Worm (Caenorhabditis elegans) whole organism, early embryonic: ENCODE results near the gene F16G10.5.

ENCODE experiments used
- B0310.2 ChIP-seq: sonication (generic microtip); optimal IDR thresholded peaks from 2 replicates; lab custom pipeline; 2016; ENCODE audit warnings: mild to moderate bottlenecking, missing genetic modification characterization, missing compliant biosample characterization
- F13C5.2 ChIP-seq: sonication (generic microtip); optimal IDR thresholded peaks from 2 replicates; lab custom pipeline; 2017; ENCODE audit warnings: mild to moderate bottlenecking, missing genetic modification characterization, inconsistent platforms, missing compliant biosample characterization
- aly-1 ChIP-seq: sonication (generic microtip); optimal IDR thresholded peaks from 2 replicates; lab custom pipeline; 2016; ENCODE audit warnings: missing genetic modification characterization, missing compliant biosample characterization
- ama-1 ChIP-seq: fragments of 150-350 bp; optimal IDR thresholded peaks from 2 replicates; lab custom pipeline; 2014
- ceh-13 ChIP-seq: fragments of 200-800 bp; sonication (Bioruptor generic); optimal IDR thresholded peaks from 2 replicates; lab custom pipeline; 2018; ENCODE audit warnings: mild to moderate bottlenecking, missing genetic modification characterization, missing compliant biosample characterization
- ceh-36 ChIP-seq: sonication (generic microtip); optimal IDR thresholded peaks from 2 replicates; lab custom pipeline; 2016; ENCODE audit warnings: missing genetic modification characterization, inconsistent platforms, missing compliant biosample characterization
- ets-7 ChIP-seq: sonication (generic microtip); optimal IDR thresholded peaks from 2 replicates; lab custom pipeline; 2016; ENCODE audit warnings: missing genotype, missing genetic modification characterization, missing compliant biosample characterization
- flt-1 ChIP-seq: fragments of 200-800 bp; sonication (Bioruptor generic); IDR thresholded peaks from 2 replicates; pipeline ENCODE4 v1.3.6; 2022; ENCODE audit warnings: missing genetic modification characterization, missing compliant biosample characterization
- hmbx-1 ChIP-seq: sonication (generic microtip); optimal IDR thresholded peaks from 2 replicates; lab custom pipeline; 2016; ENCODE audit warnings: mild to moderate bottlenecking, missing genetic modification characterization, missing compliant biosample characterization
- hmg-4 ChIP-seq: fragments of 200-800 bp; sonication (Bioruptor generic); optimal IDR thresholded peaks from 2 replicates; lab custom pipeline; 2018; ENCODE audit warnings: mild to moderate bottlenecking, missing genetic modification characterization, missing compliant biosample characterization
- hnd-1 ChIP-seq: sonication (generic microtip); optimal IDR thresholded peaks from 2 replicates; lab custom pipeline; 2016; ENCODE audit warnings: missing genetic modification characterization, missing compliant biosample characterization
- pes-1 ChIP-seq: fragments of 200-800 bp; sonication (Bioruptor generic); IDR thresholded peaks from 2 replicates; pipeline ENCODE4 v1.3.6; 2022; ENCODE audit warnings: missing genetic modification reagents, missing genetic modification characterization, missing compliant biosample characterization
- scrt-1 ChIP-seq: fragments of 200-800 bp; sonication (Bioruptor generic); IDR thresholded peaks from 2 replicates; pipeline ENCODE4 v1.3.6; 2022; ENCODE audit warnings: missing genetic modification characterization, missing compliant biosample characterization
- sea-1 ChIP-seq: fragments of 200-800 bp; sonication (Bioruptor generic); conservative IDR thresholded peaks from 2 replicates; pipeline ENCODE4 v1.3.6; 2022; ENCODE audit warnings: missing genetic modification characterization, missing compliant biosample characterization
- tbx-11 ChIP-seq: fragments of 200-800 bp; sonication (Bioruptor generic); IDR thresholded peaks from 2 replicates; pipeline ENCODE4 v1.3.6; 2022; ENCODE audit warnings: missing genetic modification characterization, missing compliant biosample characterization
- tbx-37 ChIP-seq: fragments of 200-800 bp; sonication (Bioruptor generic); conservative IDR thresholded peaks from 2 replicates; pipeline ENCODE4 v1.3.6; 2022; ENCODE audit warnings: missing genetic modification reagents, missing genetic modification characterization, missing compliant biosample characterization
- tra-4 ChIP-seq: sonication (generic microtip); optimal IDR thresholded peaks from 2 replicates; lab custom pipeline; 2017; ENCODE audit warnings: missing genetic modification characterization, missing compliant biosample characterization

Gene F16G10.5

DNA sequence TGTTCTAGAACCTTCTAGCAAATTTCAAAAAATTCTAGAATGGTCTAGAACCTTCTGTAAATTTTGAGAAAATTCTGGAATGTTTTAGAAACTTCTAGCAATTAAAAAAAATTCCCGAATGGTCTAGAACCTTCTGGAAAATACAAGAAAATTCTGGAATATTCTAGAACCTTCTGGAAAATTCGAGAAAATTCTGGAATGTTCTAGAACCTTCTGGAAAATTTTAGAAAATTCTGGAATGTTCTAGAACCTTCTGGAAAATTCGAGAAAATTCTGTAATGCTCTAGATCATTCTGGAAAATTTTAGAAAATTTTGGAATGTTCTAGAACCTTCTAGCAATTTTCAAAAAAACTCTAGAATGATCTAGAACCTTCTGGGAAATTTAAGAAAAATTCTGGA, 36.7 kb upstream of the F16G10.5 start:
- no peak for TF ChIP-seq ceh-13 (GFP tag; lab: Kevin White, UChicago)
- no peak for TF ChIP-seq hnd-1

DNA sequence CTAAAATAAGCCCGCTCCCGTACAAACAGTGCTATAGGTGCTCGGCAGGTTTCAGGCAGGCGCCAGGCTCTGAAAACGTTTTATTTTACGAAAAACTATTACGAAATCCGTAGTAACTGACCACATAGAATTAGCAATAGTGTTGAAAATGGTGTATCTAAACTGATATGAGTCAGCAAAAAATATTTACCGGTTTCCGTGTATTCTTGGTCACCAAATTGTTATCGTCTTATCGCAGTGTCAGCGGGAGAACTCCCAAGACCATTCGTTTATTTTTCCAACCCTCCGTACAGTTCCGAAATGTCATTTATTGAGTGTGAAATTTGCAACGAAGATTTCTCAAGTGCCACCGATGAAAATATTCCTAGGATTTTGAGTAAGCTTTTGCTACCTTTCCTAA, 34.9 kb upstream of the F16G10.5 start, which contains the start of gene F43C11.8:
TSS of gene F43C11.8 (plus strand) at position 301 of the 400 bp plus-strand sequence.
- TF ChIP-seq hmbx-1 (tag; lab: Kevin White, UChicago) (no peak), flt-1 (no peak), ama-1 (no peak), hmg-4 (GFP tag; lab: Kevin White, UChicago) (no peak), pes-1 (GFP tag; lab: Robert Waterston, UW) (no peak), F13C5.2 (tag; lab: Kevin White, UChicago) (no peak), aly-1 (tag; lab: Kevin White, UChicago) (no peak), ceh-36 (tag; lab: Kevin White, UChicago) (no peak), tbx-11 (no peak), scrt-1 (GFP tag; lab: Robert Waterston, UW) (no peak), ceh-13 (GFP tag; lab: Kevin White, UChicago) (no peak), tra-4 (no peak), B0310.2 (no peak), sea-1 (GFP tag; lab: Robert Waterston, UW) (no peak), hnd-1 (no peak), tbx-37 (GFP tag; lab: Robert Waterston, UW) (no peak), ets-7 (tag; lab: Kevin White, UChicago) (no peak)

DNA sequence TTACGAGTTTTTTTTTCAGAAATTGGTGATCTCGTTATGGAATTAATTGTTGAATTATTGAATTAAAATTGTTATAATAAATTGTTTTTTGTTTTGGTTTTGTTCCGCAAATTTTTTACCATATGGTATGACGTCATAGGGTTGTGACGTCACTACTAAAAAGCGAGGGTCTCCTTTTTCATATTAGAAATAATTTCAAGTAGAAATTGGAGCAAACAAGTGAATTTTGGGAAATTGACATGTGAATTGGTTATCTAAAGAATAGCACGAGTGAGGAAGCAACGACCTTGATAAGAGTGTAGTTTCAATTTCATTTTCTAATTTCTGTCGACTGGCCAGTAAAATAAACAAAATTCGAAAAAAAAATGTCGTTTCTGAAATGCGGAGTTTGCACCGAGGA, 31.5 kb upstream of the F16G10.5 start, which contains the start of gene F43C11.7:
TSS of gene F43C11.7 (plus strand) at position 326 of the 400 bp plus-strand sequence.
- TF ChIP-seq ceh-36 (tag; lab: Kevin White, UChicago) (no peak), hmg-4 (GFP tag; lab: Kevin White, UChicago) (no peak), aly-1 (tag; lab: Kevin White, UChicago) (no peak), ceh-13 (GFP tag; lab: Kevin White, UChicago) (no peak), B0310.2 (no peak), hmbx-1 (tag; lab: Kevin White, UChicago) (no peak), tbx-37 (GFP tag; lab: Robert Waterston, UW) (no peak), F13C5.2 (tag; lab: Kevin White, UChicago) (no peak), ets-7 (tag; lab: Kevin White, UChicago) (no peak), scrt-1 (GFP tag; lab: Robert Waterston, UW) (no peak), tra-4 (no peak), ama-1 (no peak), sea-1 (GFP tag; lab: Robert Waterston, UW) (no peak), pes-1 (GFP tag; lab: Robert Waterston, UW) (no peak), flt-1 (no peak), tbx-11 (no peak), hnd-1 (no peak)

DNA sequence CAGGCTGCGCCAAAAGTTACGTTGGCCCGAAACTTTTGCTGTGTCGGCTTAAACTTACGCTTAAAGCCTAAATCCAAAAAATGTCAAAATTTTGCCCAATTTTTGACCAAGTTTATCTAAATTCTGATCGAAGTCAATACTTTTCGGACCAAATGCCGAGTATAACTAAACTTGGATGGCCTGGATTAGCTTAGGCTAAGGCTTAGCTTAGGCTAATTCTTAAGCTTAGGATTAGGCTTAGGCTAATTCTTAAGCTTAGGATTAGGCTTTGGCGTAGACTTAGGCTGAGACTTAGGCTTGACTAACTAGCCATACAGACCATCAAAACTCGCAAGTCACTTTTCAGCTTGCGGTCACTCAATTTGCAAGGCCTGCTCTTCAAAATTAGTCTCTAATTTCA, 30.9 kb upstream of the F16G10.5 start:
- TF ChIP-seq ceh-36 (tag; lab: Kevin White, UChicago), result peak; percentile 71
- TF ChIP-seq hnd-1, result no peak

DNA sequence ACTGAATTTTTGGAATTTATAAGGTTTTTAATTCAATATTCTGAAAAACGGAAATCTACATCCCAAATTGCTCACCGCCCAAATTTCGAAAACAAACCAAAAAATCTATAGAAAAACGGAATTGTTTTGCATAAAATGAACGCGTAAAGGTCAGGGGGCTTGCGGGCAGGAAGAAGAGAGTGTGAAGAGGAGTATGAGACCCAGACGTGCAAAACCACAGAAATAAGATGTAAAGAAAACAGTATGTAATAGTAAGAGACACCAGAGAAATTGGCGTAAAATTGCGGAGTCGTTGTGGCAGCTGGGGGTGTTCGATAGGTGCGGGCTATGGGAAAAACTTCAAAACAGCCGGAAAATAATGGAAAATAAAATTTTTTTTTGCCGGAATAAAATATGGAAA, 26.1 kb upstream of the F16G10.5 start:
- no peak for TF ChIP-seq flt-1
- peak; percentile 15 for TF ChIP-seq F13C5.2 (tag; lab: Kevin White, UChicago)

DNA sequence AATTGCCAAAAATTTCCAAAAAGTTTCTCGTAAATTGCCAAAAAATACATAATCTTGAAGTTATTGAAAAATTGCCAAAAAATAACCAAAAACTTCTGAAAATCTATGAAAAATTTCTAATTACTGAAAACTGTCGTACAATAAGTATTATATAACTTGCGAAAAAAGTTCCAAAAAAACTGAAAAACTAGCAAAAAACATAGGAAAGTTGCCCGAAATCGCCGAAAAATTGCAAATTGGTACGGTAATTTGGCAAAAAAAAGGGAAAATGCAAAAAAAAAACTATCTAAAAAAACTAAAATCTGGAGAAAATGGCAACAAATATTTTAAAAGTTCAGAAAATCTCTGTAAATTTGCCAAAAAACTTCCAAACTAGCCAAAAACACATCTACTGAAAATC, 25.6 kb upstream of the F16G10.5 start, which contains the start of gene enri-1:
TSS of gene enri-1 (minus strand) at position 101 of the 400 bp plus-strand sequence.
- TF ChIP-seq F13C5.2 (tag; lab: Kevin White, UChicago) (no peak), scrt-1 (GFP tag; lab: Robert Waterston, UW) (no peak), aly-1 (tag; lab: Kevin White, UChicago) (no peak), ceh-36 (tag; lab: Kevin White, UChicago) (no peak), pes-1 (GFP tag; lab: Robert Waterston, UW) (no peak), ceh-13 (GFP tag; lab: Kevin White, UChicago) (no peak), hmbx-1 (tag; lab: Kevin White, UChicago) (no peak), hnd-1 (no peak), flt-1 (no peak), tbx-11 (no peak), B0310.2 (no peak), hmg-4 (GFP tag; lab: Kevin White, UChicago) (no peak), sea-1 (GFP tag; lab: Robert Waterston, UW) (no peak), ets-7 (tag; lab: Kevin White, UChicago) (no peak), tra-4 (no peak), ama-1 (no peak), tbx-37 (GFP tag; lab: Robert Waterston, UW) (no peak)

DNA sequence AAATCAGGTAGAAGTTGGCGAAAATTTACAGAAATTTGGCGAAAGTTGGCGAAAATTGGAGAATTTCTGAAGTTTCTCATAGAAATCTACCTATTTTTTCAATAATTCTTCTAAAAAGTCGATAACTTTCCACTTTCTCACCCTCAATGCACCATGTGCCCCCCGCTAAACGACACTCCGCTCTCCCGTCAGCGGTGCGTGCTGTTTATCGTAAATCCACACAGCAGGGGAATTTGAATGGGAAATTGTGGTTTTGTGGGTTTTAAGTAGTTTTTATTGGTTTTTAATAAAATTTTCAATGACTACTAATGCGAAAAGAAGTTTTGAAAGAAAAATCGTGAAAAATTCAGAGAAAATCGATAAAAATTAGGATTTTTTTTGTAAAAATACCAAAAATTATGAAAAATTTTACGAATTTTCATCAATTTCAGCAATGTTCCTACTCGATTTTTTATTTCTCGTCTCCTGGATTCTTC, 25.1 kb upstream of the F16G10.5 start, which contains the start of gene F43C11.6:
TSS of gene F43C11.6 (plus strand) at position 426 of the 476 bp plus-strand sequence.
- TF ChIP-seq ceh-36 (tag; lab: Kevin White, UChicago) (no peak), hnd-1 (no peak), hmbx-1 (tag; lab: Kevin White, UChicago) (no peak), tbx-37 (GFP tag; lab: Robert Waterston, UW) (no peak), B0310.2 (no peak), pes-1 (GFP tag; lab: Robert Waterston, UW) (no peak), hmg-4 (GFP tag; lab: Kevin White, UChicago) (no peak), tbx-11 (no peak), F13C5.2 (tag; lab: Kevin White, UChicago) (no peak), scrt-1 (GFP tag; lab: Robert Waterston, UW) (no peak), sea-1 (GFP tag; lab: Robert Waterston, UW) (no peak), ama-1 (no peak), ceh-13 (GFP tag; lab: Kevin White, UChicago) (no peak), tra-4 (no peak), ets-7 (tag; lab: Kevin White, UChicago) (no peak), aly-1 (tag; lab: Kevin White, UChicago) (no peak), flt-1 (no peak)

DNA sequence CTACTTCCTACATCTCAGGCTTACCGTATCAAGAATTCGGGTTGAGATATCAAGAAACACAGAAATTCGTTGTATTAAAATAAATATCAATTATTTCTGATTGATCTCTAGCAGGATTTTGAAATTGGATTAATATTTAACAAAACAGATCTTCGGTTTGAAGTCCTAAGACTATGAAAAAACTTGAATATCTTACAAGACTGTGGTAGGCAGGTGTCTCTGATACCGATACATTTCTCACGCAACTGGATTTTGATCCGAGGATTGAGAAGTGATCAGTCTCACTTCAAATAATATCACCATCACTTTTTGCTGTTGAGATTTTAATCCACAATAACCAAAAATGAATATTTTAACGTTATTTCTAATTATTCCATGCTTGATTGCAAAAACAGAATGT, 20.4 kb upstream of the F16G10.5 start, which contains the start of gene F43C11.4:
TSS of gene F43C11.4 (plus strand) at position 301 of the 400 bp plus-strand sequence.
- TF ChIP-seq aly-1 (tag; lab: Kevin White, UChicago) (no peak), B0310.2 (no peak), tbx-37 (GFP tag; lab: Robert Waterston, UW) (no peak), ceh-13 (GFP tag; lab: Kevin White, UChicago) (no peak), pes-1 (GFP tag; lab: Robert Waterston, UW) (no peak), hnd-1 (no peak), hmbx-1 (tag; lab: Kevin White, UChicago) (no peak), tra-4 (no peak), ama-1 (no peak), ceh-36 (tag; lab: Kevin White, UChicago) (no peak), F13C5.2 (tag; lab: Kevin White, UChicago) (no peak), tbx-11 (no peak), ets-7 (tag; lab: Kevin White, UChicago) (no peak), flt-1 (no peak), sea-1 (GFP tag; lab: Robert Waterston, UW) (no peak), hmg-4 (GFP tag; lab: Kevin White, UChicago) (no peak), scrt-1 (GFP tag; lab: Robert Waterston, UW) (no peak)
